Fruit fly (Drosophila melanogaster) Kc167 (cell line): Measurements from ENCODE around the gene spdo.

Experiments used
- Myc ChIP-seq: fragments of >200 bp; optimal IDR thresholded peaks from 2 replicates; lab custom pipeline; 2017; ENCODE audit warnings: missing external identifiers
- h ChIP-seq: fragments of >200 bp; optimal IDR thresholded peaks from 3 replicates; lab custom pipeline; 2018; ENCODE audit warnings: missing external identifiers
- insv ChIP-seq: fragments of >200 bp; optimal IDR thresholded peaks from 3 replicates; lab custom pipeline; 2018; ENCODE audit warnings: missing external identifiers
- psq ChIP-seq: fragments of >200 bp; optimal IDR thresholded peaks from 2 replicates; lab custom pipeline; 2017; ENCODE audit warnings: missing external identifiers

dm6 chr3R:30460187-30460586, 16.3 kb upstream of the spdo start:
- no peak for TF ChIP-seq psq (lab: Kevin White, UChicago)
- no peak for TF ChIP-seq Myc
- TF ChIP-seq insv, result no peak
- no peak for TF ChIP-seq h
